Fruit fly (Drosophila melanogaster) whole organism, pupa: Measurements from ENCODE around the gene CG34132.

Source experiments
- CG8159 ChIP-seq: fragments of 200-800 bp; sonication (Bioruptor generic); optimal IDR thresholded peaks from 3 replicates; lab custom pipeline; 2018; ENCODE audit warnings: missing biosample characterization, mild to moderate bottlenecking, missing genetic modification characterization, moderate library complexity
- fd96Ca ChIP-seq: fragments of 200-800 bp; sonication (Bioruptor generic); IDR thresholded peaks from 3 replicates; pipeline ENCODE4 v1.3.6; 2022; ENCODE audit warnings: missing biosample characterization, missing genetic modification characterization

DNA sequence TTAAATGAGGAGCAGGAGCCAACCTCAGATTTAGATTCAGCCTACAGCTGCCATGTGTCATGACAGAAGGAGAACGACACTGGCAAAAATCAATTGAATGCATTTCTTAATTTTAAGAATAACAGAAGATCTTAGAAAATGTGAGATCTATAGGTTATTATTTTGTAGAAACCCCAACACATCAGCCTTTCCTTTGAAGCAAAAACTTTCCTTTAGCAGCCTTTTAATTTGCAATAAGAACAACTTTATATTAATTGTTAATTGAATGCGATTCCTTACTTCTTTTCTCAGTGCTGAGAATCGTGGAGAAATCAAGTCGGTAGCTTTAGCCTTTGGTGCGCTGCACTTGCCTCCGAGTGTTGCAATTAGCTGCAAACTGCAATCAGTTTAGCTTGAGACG lies 35.3 kb downstream of the CG34132 start:
- TF ChIP-seq CG8159 (no peak), fd96Ca (GFP tag; lab: Robert Waterston, UW) (no peak)
